Fruit fly (Drosophila melanogaster): ENCODE measurements around the gene CG17028.

DNA sequence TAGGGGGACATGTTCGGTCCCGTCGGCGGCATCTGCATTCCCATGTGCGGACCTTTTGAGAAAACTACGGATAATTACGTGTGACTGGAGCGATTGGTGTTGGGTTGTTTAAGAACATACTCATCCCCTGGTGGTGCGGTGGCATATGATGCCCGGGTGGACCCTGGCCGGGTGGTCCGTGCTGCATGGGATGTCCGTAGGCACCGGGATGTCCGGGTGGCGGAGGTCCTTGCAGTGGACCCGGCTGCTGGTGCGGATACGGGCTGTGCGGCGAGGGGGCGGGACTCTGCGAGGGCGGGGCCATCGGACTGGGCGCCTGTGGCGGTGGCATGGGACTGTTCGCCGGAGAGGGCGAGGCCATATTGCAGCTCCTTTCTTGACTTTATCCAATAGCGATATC, 3.8 kb downstream of the CG17028 start:
- TF ChIP-seq h (optimal IDR thresholded peaks at IDR 0.05) (no peak), psq (optimal IDR thresholded peaks at IDR 0.05) (no peak), insv (optimal IDR thresholded peaks at IDR 0.05) (no peak), ttk (optimal IDR thresholded peaks at IDR 0.05) (no peak), Sin3A (optimal IDR thresholded peaks at IDR 0.05) (no peak)
